Fruit fly (Drosophila melanogaster): ENCODE data around the gene Ndae1.

- TF ChIP-seq CG7101 (tag; optimal IDR thresholded peaks at IDR 0.05) (no peak), ovo (GFP tag; optimal IDR thresholded peaks at IDR 0.05) (no peak), Hr96 (GFP tag; optimal IDR thresholded peaks at IDR 0.05) (no peak), bab1 (GFP tag; optimal IDR thresholded peaks at IDR 0.05) (no peak), Clk (GFP tag; optimal IDR thresholded peaks at IDR 0.05) (no peak), Crg-1 (GFP tag; optimal IDR thresholded peaks at IDR 0.05) (no peak)
Observed at dm6 chr2L:7261989-7262388, 12.8 kb upstream of the Ndae1 start.

Data from whole organism, adult.